Fruit fly (Drosophila melanogaster) whole organism, embryonic: ENCODE data around the gene CG10286.

Experiments
- Bteb2 ChIP-seq: fragments of 200-800 bp; sonication (Bioruptor generic); optimal IDR thresholded peaks from 2 replicates; lab custom pipeline; 2016; ENCODE audit warnings: missing biosample characterization, missing genetic modification characterization
- CG11504 ChIP-seq: fragments of 200-800 bp; sonication (Bioruptor generic); optimal IDR thresholded peaks from 3 replicates; lab custom pipeline; 2019; ENCODE audit warnings: missing biosample characterization, mild to moderate bottlenecking, missing genetic modification characterization, moderate library complexity
- CG13296 ChIP-seq: fragments of 200-800 bp; sonication (Bioruptor generic); optimal IDR thresholded peaks from 3 replicates; lab custom pipeline; 2018; ENCODE audit warnings: missing biosample characterization, mild to moderate bottlenecking, missing genetic modification characterization
- CG14710 ChIP-seq: fragments of 200-800 bp; sonication (Bioruptor generic); optimal IDR thresholded peaks from 3 replicates; lab custom pipeline; 2019; ENCODE audit warnings: missing biosample characterization, mild to moderate bottlenecking, missing genetic modification characterization, moderate library complexity
- CG15514 ChIP-seq: fragments of 200-800 bp; sonication (Bioruptor generic); optimal IDR thresholded peaks from 3 replicates; lab custom pipeline; 2017; ENCODE audit warnings: missing biosample characterization, missing genetic modification characterization, mild to moderate bottlenecking, moderate library complexity, missing genetic modification reagents
- CG1603 ChIP-seq: fragments of 200-800 bp; sonication (Bioruptor generic); optimal IDR thresholded peaks from 2 replicates; lab custom pipeline; 2019; ENCODE audit warnings: missing biosample characterization, mild to moderate bottlenecking, missing genetic modification characterization, moderate library complexity
- CG17186 ChIP-seq: fragments of 200-800 bp; sonication (Bioruptor generic); optimal IDR thresholded peaks from 3 replicates; lab custom pipeline; 2017; ENCODE audit warnings: missing biosample characterization, missing genetic modification reagents, missing genetic modification characterization
- CG17328 ChIP-seq: fragments of 200-800 bp; sonication (Bioruptor generic); IDR thresholded peaks from 2 replicates; pipeline ENCODE4 v1.3.6; 2022; ENCODE audit warnings: missing biosample characterization, missing genetic modification characterization
- CG17829 ChIP-seq: fragments of 200-800 bp; optimal IDR thresholded peaks from 2 replicates; lab custom pipeline; 2019; ENCODE audit warnings: missing biosample characterization, mild to moderate bottlenecking, missing genetic modification characterization, moderate library complexity
- CG2116 ChIP-seq: fragments of 200-800 bp; sonication (Bioruptor generic); optimal IDR thresholded peaks from 3 replicates; lab custom pipeline; 2018; ENCODE audit warnings: missing biosample characterization, mild to moderate bottlenecking, missing genetic modification characterization
- CG2678 ChIP-seq: fragments of 200-800 bp; sonication (Bioruptor generic); optimal IDR thresholded peaks from 3 replicates; lab custom pipeline; 2019; ENCODE audit warnings: missing biosample characterization, mild to moderate bottlenecking, missing genetic modification characterization, moderate library complexity
- CG2712 ChIP-seq: fragments of 200-800 bp; optimal IDR thresholded peaks from 3 replicates; lab custom pipeline; 2019; ENCODE audit warnings: missing biosample characterization, mild to moderate bottlenecking, missing genetic modification characterization, moderate library complexity
- CG2875 ChIP-seq: fragments of 200-800 bp; sonication (Bioruptor generic); optimal IDR thresholded peaks from 2 replicates; lab custom pipeline; 2017; ENCODE audit warnings: missing biosample characterization, mild to moderate bottlenecking, missing genetic modification characterization, missing genetic modification reagents
- CG2889 ChIP-seq: fragments of 200-800 bp; sonication (Bioruptor generic); IDR thresholded peaks from 3 replicates; pipeline ENCODE4 v1.3.6; 2022; ENCODE audit warnings: missing biosample characterization, missing genetic modification characterization
- CG30020 ChIP-seq: fragments of 200-800 bp; optimal IDR thresholded peaks from 2 replicates; lab custom pipeline; 2019; ENCODE audit warnings: missing biosample characterization, mild to moderate bottlenecking, missing genetic modification characterization, moderate library complexity
- CG30403 ChIP-seq: fragments of 200-800 bp; sonication (Bioruptor generic); optimal IDR thresholded peaks from 3 replicates; lab custom pipeline; 2016; ENCODE audit warnings: missing biosample characterization, missing genetic modification characterization
- CG33213 ChIP-seq: fragments of 200-800 bp; sonication (Bioruptor generic); optimal IDR thresholded peaks from 3 replicates; lab custom pipeline; 2016; ENCODE audit warnings: missing biosample characterization, missing genetic modification characterization
- CG3407 ChIP-seq: fragments of 200-800 bp; sonication (Bioruptor generic); optimal IDR thresholded peaks from 2 replicates; lab custom pipeline; 2018; ENCODE audit warnings: missing biosample characterization, mild to moderate bottlenecking, missing genetic modification characterization
- CG6175 ChIP-seq: fragments of 200-800 bp; sonication (Bioruptor generic); IDR thresholded peaks from 3 replicates; pipeline ENCODE4 v1.3.6; 2022; ENCODE audit warnings: missing biosample characterization, missing genetic modification characterization
- CG7745 ChIP-seq: fragments of 200-800 bp; sonication (Bioruptor generic); optimal IDR thresholded peaks from 2 replicates; lab custom pipeline; 2018; ENCODE audit warnings: missing biosample characterization, mild to moderate bottlenecking, missing genetic modification characterization, moderate library complexity
- CG7987 ChIP-seq: fragments of 200-800 bp; sonication (Bioruptor generic); optimal IDR thresholded peaks from 2 replicates; lab custom pipeline; 2018; ENCODE audit warnings: missing biosample characterization, mild to moderate bottlenecking, missing genetic modification characterization, moderate library complexity
- CG9437 ChIP-seq: fragments of 200-800 bp; sonication (Bioruptor generic); optimal IDR thresholded peaks from 2 replicates; lab custom pipeline; 2018; ENCODE audit warnings: missing biosample characterization, mild to moderate bottlenecking, missing genetic modification characterization
- CG9797 ChIP-seq: fragments of 200-800 bp; sonication (Bioruptor generic); optimal IDR thresholded peaks from 3 replicates; lab custom pipeline; 2018; ENCODE audit warnings: missing biosample characterization, mild to moderate bottlenecking, missing genetic modification characterization
- CTCF ChIP-seq: fragments of 200-800 bp; sonication (Bioruptor generic); optimal IDR thresholded peaks from 2 replicates; lab custom pipeline; 2017; ENCODE audit warnings: missing biosample characterization, mild to moderate bottlenecking, missing genetic modification characterization, moderate library complexity
- E2f2 ChIP-seq: fragments of 200-800 bp; sonication (Bioruptor generic); IDR thresholded peaks from 2 replicates; pipeline ENCODE4 v1.3.6; 2022; ENCODE audit warnings: missing biosample characterization, missing genetic modification characterization
- Ets65A ChIP-seq: fragments of 200-800 bp; sonication (Bioruptor generic); peaks from one replicate; lab custom pipeline; 2016; ENCODE audit warnings: missing biosample characterization, missing genetic modification characterization
- Fer2 ChIP-seq: fragments of 200-800 bp; sonication (Bioruptor generic); optimal IDR thresholded peaks from 2 replicates; lab custom pipeline; 2018; ENCODE audit warnings: missing biosample characterization, mild to moderate bottlenecking, missing genetic modification characterization, moderate library complexity
- HHEX ChIP-seq: fragments of 200-800 bp; sonication (Bioruptor generic); optimal IDR thresholded peaks from 3 replicates; lab custom pipeline; 2017; ENCODE audit warnings: missing biosample characterization, mild to moderate bottlenecking, missing genetic modification characterization, missing genetic modification reagents
- HmgD ChIP-seq: fragments of 200-800 bp; sonication (Bioruptor generic); optimal IDR thresholded peaks from 3 replicates; lab custom pipeline; 2016; ENCODE audit warnings: missing biosample characterization, missing genetic modification characterization
- HmgZ ChIP-seq: fragments of 200-800 bp; sonication (Bioruptor generic); optimal IDR thresholded peaks from 2 replicates; lab custom pipeline; 2018; ENCODE audit warnings: missing biosample characterization, mild to moderate bottlenecking, missing genetic modification characterization
- Kr ChIP-seq: fragments of 200-800 bp; sonication (Bioruptor generic); optimal IDR thresholded peaks from 2 replicates; lab custom pipeline; 2017; ENCODE audit warnings: missing biosample characterization, mild to moderate bottlenecking, missing genetic modification characterization
- Max ChIP-seq: fragments of 200-800 bp; sonication (Bioruptor generic); optimal IDR thresholded peaks from 2 replicates; lab custom pipeline; 2016; ENCODE audit warnings: missing biosample characterization, mild to moderate bottlenecking, missing genetic modification characterization
- Myb ChIP-seq: fragments of 200-800 bp; sonication (Bioruptor generic); optimal IDR thresholded peaks from 2 replicates; lab custom pipeline; 2016; ENCODE audit warnings: missing biosample characterization, missing genetic modification characterization
- Opbp ChIP-seq: fragments of 200-800 bp; sonication (Bioruptor generic); IDR thresholded peaks from 3 replicates; pipeline ENCODE4 v1.3.6; 2022; ENCODE audit warnings: missing biosample characterization, missing genetic modification characterization; ENCODE audit not compliant: partially characterized antibody
- Pdp1 ChIP-seq, 2 experiments: fragments of 200-800 bp; sonication (Bioruptor generic); optimal IDR thresholded peaks; 3 replicates each; lab custom pipeline; 2016; ENCODE audit warnings: missing biosample characterization in 2 of 2, missing genetic modification characterization in 2 of 2, mild to moderate bottlenecking in 1 of 2, moderate library complexity in 1 of 2
- Sox100B ChIP-seq: fragments of 200-800 bp; sonication (Bioruptor generic); optimal IDR thresholded peaks from 3 replicates; lab custom pipeline; 2018; ENCODE audit warnings: missing biosample characterization, mild to moderate bottlenecking, missing genetic modification characterization
- Sry-δ ChIP-seq: fragments of 200-800 bp; sonication (Bioruptor generic); optimal IDR thresholded peaks from 2 replicates; lab custom pipeline; 2016; ENCODE audit warnings: missing biosample characterization, missing genetic modification characterization
- Ssrp ChIP-seq: fragments of 200-800 bp; sonication (Bioruptor generic); optimal IDR thresholded peaks from 2 replicates; lab custom pipeline; 2018; ENCODE audit warnings: missing biosample characterization, mild to moderate bottlenecking, missing genetic modification characterization, moderate library complexity
- YL-1 ChIP-seq: fragments of 200-800 bp; sonication (Bioruptor generic); optimal IDR thresholded peaks from 3 replicates; lab custom pipeline; 2017; ENCODE audit warnings: missing biosample characterization, mild to moderate bottlenecking, missing genetic modification characterization
- cwo ChIP-seq: fragments of 200-800 bp; sonication (Bioruptor generic); optimal IDR thresholded peaks from 3 replicates; lab custom pipeline; 2017; ENCODE audit warnings: missing biosample characterization, missing genetic modification characterization, mild to moderate bottlenecking, moderate library complexity, missing genetic modification reagents
- dysf ChIP-seq: fragments of 200-800 bp; sonication (Bioruptor generic); IDR thresholded peaks from 3 replicates; pipeline ENCODE4 v1.3.6; 2022; ENCODE audit warnings: missing biosample characterization, missing genetic modification characterization
- grau ChIP-seq: fragments of 200-800 bp; optimal IDR thresholded peaks from 3 replicates; lab custom pipeline; 2019; ENCODE audit warnings: missing biosample characterization, mild to moderate bottlenecking, missing genetic modification characterization, moderate library complexity
- kah ChIP-seq: fragments of 200-800 bp; sonication (Bioruptor generic); optimal IDR thresholded peaks from 2 replicates; lab custom pipeline; 2018; ENCODE audit warnings: missing biosample characterization, mild to moderate bottlenecking, missing genetic modification characterization
- luna ChIP-seq: fragments of 200-800 bp; sonication (Bioruptor generic); optimal IDR thresholded peaks from 2 replicates; lab custom pipeline; 2016; ENCODE audit warnings: missing biosample characterization, missing genetic modification characterization
- mirr ChIP-seq: fragments of 200-800 bp; sonication (Bioruptor generic); optimal IDR thresholded peaks from 3 replicates; lab custom pipeline; 2018; ENCODE audit warnings: missing biosample characterization, mild to moderate bottlenecking, missing genetic modification characterization
- nmo ChIP-seq: fragments of 200-800 bp; sonication (Bioruptor generic); optimal IDR thresholded peaks from 2 replicates; lab custom pipeline; 2018; ENCODE audit warnings: missing biosample characterization, mild to moderate bottlenecking, missing genetic modification characterization, moderate library complexity
- pfk ChIP-seq: fragments of 200-800 bp; sonication (Bioruptor generic); optimal IDR thresholded peaks from 2 replicates; lab custom pipeline; 2018; ENCODE audit warnings: missing biosample characterization, mild to moderate bottlenecking, missing genetic modification characterization, moderate library complexity
- pzg ChIP-seq: fragments of 200-800 bp; sonication (Bioruptor generic); optimal IDR thresholded peaks from 3 replicates; lab custom pipeline; 2018; ENCODE audit warnings: missing biosample characterization, mild to moderate bottlenecking, missing genetic modification characterization, moderate library complexity
- sug ChIP-seq: fragments of 200-800 bp; optimal IDR thresholded peaks from 2 replicates; lab custom pipeline; 2019; ENCODE audit warnings: missing biosample characterization, mild to moderate bottlenecking, missing genetic modification characterization, moderate library complexity
- trem ChIP-seq: fragments of 200-800 bp; optimal IDR thresholded peaks from 3 replicates; lab custom pipeline; 2019; ENCODE audit warnings: missing biosample characterization, mild to moderate bottlenecking, missing genetic modification characterization, moderate library complexity

Gene CG10286

DNA sequence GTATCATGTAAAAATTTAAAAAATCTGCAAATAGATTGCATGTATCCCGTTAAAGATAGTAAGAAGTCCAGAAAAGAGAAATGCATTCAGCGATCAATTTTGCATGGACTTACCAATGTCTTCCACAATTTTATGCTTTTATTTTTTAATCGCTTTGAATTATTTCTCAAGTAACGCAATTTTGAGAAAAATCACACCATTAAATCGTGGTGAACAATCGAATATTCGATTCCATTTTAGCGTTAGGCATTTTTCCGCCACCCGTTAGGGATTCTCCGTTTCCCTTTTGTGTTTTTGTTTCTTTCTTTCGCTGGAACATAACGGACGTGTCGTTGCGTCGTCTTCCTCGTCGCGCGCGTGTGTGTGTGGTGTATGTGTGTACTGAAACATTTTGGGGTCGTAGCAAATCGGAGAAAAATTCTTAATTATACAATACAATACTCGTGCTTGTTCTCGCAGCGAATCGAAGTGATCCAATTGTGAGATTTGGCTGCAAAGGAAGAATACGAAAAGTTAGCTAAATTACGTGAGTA lies 37.9 kb downstream of the CG10286 start, which contains the start of gene gpp:
Gene gpp, plus strand, starts transcription at position 290 of the 533 bp plus-strand sequence.
- TF ChIP-seq CG1603 (tag; lab: Kevin White, UChicago) (peak; percentile 48), HmgZ (tag; lab: Kevin White, UChicago) (peak; percentile 32), CG14710 (tag; lab: Kevin White, UChicago) (peak; percentile 6), CG3407 (GFP tag; lab: Kevin White, UChicago) (peak; percentile 28), Fer2 (tag; lab: Kevin White, UChicago) (no peak), CG11504 (tag; lab: Kevin White, UChicago) (peak; percentile 0), CG7987 (GFP tag; lab: Kevin White, UChicago) (peak; percentile 50), luna (GFP tag; lab: Kevin White, UChicago) (no peak), kah (GFP tag; lab: Kevin White, UChicago) (no peak), mirr (GFP tag; lab: Kevin White, UChicago) (peak; percentile 47), CG9437 (GFP tag; lab: Kevin White, UChicago) (peak; percentile 23), CG17328 (GFP tag; lab: Robert Waterston, UW) (no peak), pzg (GFP tag; lab: Kevin White, UChicago) (peak; percentile 82), Bteb2 (peak; percentile 11), Ets65A (GFP tag; lab: Kevin White, UChicago) (peak; percentile 79), CG30020 (peak; percentile 0), Sry-δ (GFP tag; lab: Kevin White, UChicago) (peak; percentile 62), E2f2 (GFP tag; lab: Robert Waterston, UW) (no peak), CG13296 (GFP tag; lab: Kevin White, UChicago) (peak; percentile 31), Sox100B (GFP tag; lab: Kevin White, UChicago) (peak; percentile 2), CTCF (peak; percentile 29), pfk (peak; percentile 2), CG2678 (tag; lab: Kevin White, UChicago) (peak; percentile 1), Pdp1 (GFP tag; optimal IDR thresholded peaks at IDR 0.05; lab: Kevin White, UChicago) (peak; percentile 19 to 92), CG2712 (peak; percentile 30), grau (tag; lab: Kevin White, UChicago) (peak; percentile 9), CG9797 (peak; percentile 23), CG30403 (GFP tag; lab: Kevin White, UChicago) (no peak), sug (tag; lab: Kevin White, UChicago) (peak; percentile 24), HHEX (GFP tag; lab: Kevin White, UChicago) (peak; percentile 10), dysf (GFP tag; lab: Robert Waterston, UW) (no peak), CG2875 (GFP tag; lab: Kevin White, UChicago) (peak; percentile 21), Opbp (GFP tag; lab: Robert Waterston, UW) (no peak), CG15514 (GFP tag; lab: Kevin White, UChicago) (peak; percentile 19), nmo (peak; percentile 31), trem (tag; lab: Kevin White, UChicago) (peak; percentile 62), CG17829 (peak; percentile 38), CG17186 (GFP tag; lab: Kevin White, UChicago) (peak; percentile 34), CG6175 (GFP tag; lab: Robert Waterston, UW) (no peak), CG2116 (peak; percentile 59), Ssrp (tag; lab: Kevin White, UChicago) (no peak), Max (GFP tag; lab: Kevin White, UChicago) (peak; percentile 62), CG33213 (GFP tag; lab: Kevin White, UChicago) (peak; percentile 31), cwo (GFP tag; lab: Kevin White, UChicago) (peak; percentile 59), CG7745 (tag; lab: Kevin White, UChicago) (peak; percentile 5), Myb (GFP tag; lab: Kevin White, UChicago) (peak; percentile 50), CG2889 (GFP tag; lab: Robert Waterston, UW) (no peak), YL-1 (GFP tag; lab: Kevin White, UChicago) (no peak), Kr (GFP tag; lab: Kevin White, UChicago) (peak; percentile 19), HmgD (peak; percentile 18)
